Fruit fly (Drosophila melanogaster) whole organism, embryonic: Measurements from ENCODE around the gene Gr39a.

Experiments used
- Bdp1 ChIP-seq: fragments of 200-800 bp; sonication (Bioruptor generic); optimal IDR thresholded peaks from 3 replicates; lab custom pipeline; 2016; ENCODE audit warnings: missing biosample characterization, missing genetic modification characterization
- CG10267 ChIP-seq: fragments of 200-800 bp; sonication (Bioruptor generic); optimal IDR thresholded peaks from 2 replicates; lab custom pipeline; 2018; ENCODE audit warnings: missing biosample characterization, mild to moderate bottlenecking, missing genetic modification characterization, moderate library complexity
- CG10543 ChIP-seq: fragments of 200-800 bp; sonication (Bioruptor generic); optimal IDR thresholded peaks from 3 replicates; lab custom pipeline; 2017; ENCODE audit warnings: missing biosample characterization, mild to moderate bottlenecking, missing genetic modification characterization, moderate library complexity
- CG11504 ChIP-seq: fragments of 200-800 bp; sonication (Bioruptor generic); optimal IDR thresholded peaks from 3 replicates; lab custom pipeline; 2019; ENCODE audit warnings: missing biosample characterization, mild to moderate bottlenecking, missing genetic modification characterization, moderate library complexity
- CG11695 ChIP-seq: fragments of 200-800 bp; sonication (Bioruptor generic); IDR thresholded peaks from 3 replicates; pipeline ENCODE4 v1.3.6; 2022; ENCODE audit warnings: missing biosample characterization, missing genetic modification characterization
- CG12744 ChIP-seq: fragments of 200-800 bp; sonication (Bioruptor generic); optimal IDR thresholded peaks from 2 replicates; lab custom pipeline; 2016; ENCODE audit warnings: missing biosample characterization, missing genetic modification characterization
- CG13287 ChIP-seq: fragments of 200-800 bp; sonication (Bioruptor generic); IDR thresholded peaks from 2 replicates; pipeline ENCODE4 v1.3.6; 2022; ENCODE audit warnings: missing biosample characterization, missing genetic modification characterization; ENCODE audit not compliant: partially characterized antibody
- CG13894 ChIP-seq: fragments of 200-800 bp; sonication (Bioruptor generic); optimal IDR thresholded peaks from 3 replicates; lab custom pipeline; 2018; ENCODE audit warnings: missing biosample characterization, mild to moderate bottlenecking, missing genetic modification characterization, moderate library complexity
- CG1602 ChIP-seq: fragments of 200-800 bp; sonication (Bioruptor generic); optimal IDR thresholded peaks from 3 replicates; lab custom pipeline; 2016; ENCODE audit warnings: missing biosample characterization, missing genetic modification characterization
- CG1603 ChIP-seq: fragments of 200-800 bp; sonication (Bioruptor generic); optimal IDR thresholded peaks from 2 replicates; lab custom pipeline; 2019; ENCODE audit warnings: missing biosample characterization, mild to moderate bottlenecking, missing genetic modification characterization, moderate library complexity
- CG17829 ChIP-seq: fragments of 200-800 bp; optimal IDR thresholded peaks from 2 replicates; lab custom pipeline; 2019; ENCODE audit warnings: missing biosample characterization, mild to moderate bottlenecking, missing genetic modification characterization, moderate library complexity
- CG18011 ChIP-seq: fragments of 200-800 bp; sonication (Bioruptor generic); optimal IDR thresholded peaks from 2 replicates; lab custom pipeline; 2017; ENCODE audit warnings: missing biosample characterization, missing genetic modification characterization, mild to moderate bottlenecking, moderate library complexity, missing genotype
- CG2199 ChIP-seq: fragments of 200-800 bp; sonication (Bioruptor generic); IDR thresholded peaks from 3 replicates; pipeline ENCODE4 v1.3.6; 2022; ENCODE audit warnings: missing biosample characterization, missing genetic modification characterization
- CG33213 ChIP-seq: fragments of 200-800 bp; sonication (Bioruptor generic); optimal IDR thresholded peaks from 3 replicates; lab custom pipeline; 2016; ENCODE audit warnings: missing biosample characterization, missing genetic modification characterization
- CG4328 ChIP-seq: fragments of 200-800 bp; sonication (Bioruptor generic); optimal IDR thresholded peaks from 3 replicates; lab custom pipeline; 2017; ENCODE audit warnings: missing biosample characterization, missing genetic modification reagents, missing genetic modification characterization
- CG5953 ChIP-seq: fragments of 200-800 bp; sonication (Bioruptor generic); IDR thresholded peaks from 2 replicates; pipeline ENCODE4 v1.3.6; 2022; ENCODE audit warnings: missing biosample characterization, missing genetic modification characterization
- CG7556 ChIP-seq: fragments of 200-800 bp; sonication (Bioruptor generic); optimal IDR thresholded peaks from 2 replicates; lab custom pipeline; 2017; ENCODE audit warnings: missing biosample characterization, mild to moderate bottlenecking, missing genetic modification characterization
- CG9727 ChIP-seq: fragments of 200-800 bp; sonication (Bioruptor generic); optimal IDR thresholded peaks from 3 replicates; lab custom pipeline; 2017; ENCODE audit warnings: missing biosample characterization, mild to moderate bottlenecking, missing genetic modification characterization
- CHES-1-like ChIP-seq: fragments of 200-800 bp; sonication (Bioruptor generic); optimal IDR thresholded peaks from 2 replicates; lab custom pipeline; 2016; ENCODE audit warnings: missing biosample characterization, missing genetic modification characterization
- Ets65A ChIP-seq: fragments of 200-800 bp; sonication (Bioruptor generic); peaks from one replicate; lab custom pipeline; 2016; ENCODE audit warnings: missing biosample characterization, missing genetic modification characterization
- HHEX ChIP-seq: fragments of 200-800 bp; sonication (Bioruptor generic); optimal IDR thresholded peaks from 3 replicates; lab custom pipeline; 2017; ENCODE audit warnings: missing biosample characterization, mild to moderate bottlenecking, missing genetic modification characterization, missing genetic modification reagents
- Med ChIP-seq: fragments of 200-800 bp; sonication (Bioruptor generic); peaks from one replicate; lab custom pipeline; 2016; ENCODE audit warnings: missing biosample characterization, missing genetic modification characterization, mild to moderate bottlenecking, inconsistent platforms, moderate library complexity
- Meics ChIP-seq: fragments of 200-800 bp; sonication (Bioruptor generic); optimal IDR thresholded peaks from 2 replicates; lab custom pipeline; 2017; ENCODE audit warnings: missing biosample characterization, mild to moderate bottlenecking, missing genetic modification characterization
- NK7.1 ChIP-seq: fragments of 200-800 bp; sonication (Bioruptor generic); optimal IDR thresholded peaks from 3 replicates; lab custom pipeline; 2016; ENCODE audit warnings: missing biosample characterization, missing genetic modification characterization
- Nf-YA ChIP-seq: fragments of 200-800 bp; sonication (Bioruptor generic); IDR thresholded peaks from 2 replicates; pipeline ENCODE4 v1.3.6; 2022; ENCODE audit warnings: missing biosample characterization, missing genetic modification characterization
- PHDP ChIP-seq: fragments of 200-800 bp; sonication (Bioruptor generic); optimal IDR thresholded peaks from 3 replicates; lab custom pipeline; 2018; ENCODE audit warnings: missing biosample characterization, mild to moderate bottlenecking, missing genetic modification characterization, moderate library complexity
- Rfx ChIP-seq: fragments of 200-800 bp; sonication (Bioruptor generic); IDR thresholded peaks from 2 replicates; pipeline ENCODE4 v1.3.6; 2022; ENCODE audit warnings: missing biosample characterization, missing genetic modification characterization
- Trl ChIP-seq, 3 experiments: fragments of >200 bp in 2 of 3; fragments of 200-800 bp in 1 of 3; sonication (Bioruptor generic) in 1 of 3; optimal IDR thresholded peaks; 2 replicates in 1 of 3; 3 replicates in 2 of 3; lab custom pipeline; 2016 to 2017; ENCODE audit warnings: missing biosample characterization in 1 of 3, missing genetic modification characterization in 1 of 3
- Xrp1 ChIP-seq: fragments of 200-800 bp; sonication (Bioruptor generic); IDR thresholded peaks from 2 replicates; pipeline ENCODE4 v1.3.6; 2022; ENCODE audit warnings: missing biosample characterization, missing genetic modification characterization
- bbx ChIP-seq: fragments of 200-800 bp; sonication (Bioruptor generic); IDR thresholded peaks from 2 replicates; pipeline ENCODE4 v1.3.6; 2022; ENCODE audit warnings: missing biosample characterization, missing genetic modification characterization; ENCODE audit not compliant: partially characterized antibody
- cg ChIP-seq: fragments of 200-800 bp; sonication (Bioruptor generic); optimal IDR thresholded peaks from 3 replicates; lab custom pipeline; 2019; ENCODE audit warnings: missing biosample characterization, mild to moderate bottlenecking, missing genetic modification characterization, moderate library complexity
- crp ChIP-seq, 2 experiments: fragments of 200-800 bp; sonication (Bioruptor generic); optimal IDR thresholded peaks; 2 replicates in 1 of 2; 3 replicates in 1 of 2; lab custom pipeline; 2017; ENCODE audit warnings: missing biosample characterization in 2 of 2, missing genetic modification characterization in 2 of 2, mild to moderate bottlenecking in 1 of 2, moderate library complexity in 1 of 2
- cwo ChIP-seq: fragments of 200-800 bp; sonication (Bioruptor generic); optimal IDR thresholded peaks from 3 replicates; lab custom pipeline; 2017; ENCODE audit warnings: missing biosample characterization, missing genetic modification characterization, mild to moderate bottlenecking, moderate library complexity, missing genetic modification reagents
- fd102C ChIP-seq: fragments of 200-800 bp; sonication (Bioruptor generic); optimal IDR thresholded peaks from 2 replicates; lab custom pipeline; 2018; ENCODE audit warnings: missing biosample characterization, mild to moderate bottlenecking, missing genetic modification characterization, moderate library complexity
- fd64A ChIP-seq: fragments of 200-800 bp; sonication (Bioruptor generic); optimal IDR thresholded peaks from 3 replicates; lab custom pipeline; 2018; ENCODE audit warnings: missing biosample characterization, mild to moderate bottlenecking, missing genetic modification characterization
- grau ChIP-seq: fragments of 200-800 bp; optimal IDR thresholded peaks from 3 replicates; lab custom pipeline; 2019; ENCODE audit warnings: missing biosample characterization, mild to moderate bottlenecking, missing genetic modification characterization, moderate library complexity
- hkb ChIP-seq, 2 experiments: fragments of 200-800 bp in 1 of 2; fragments of >200 bp in 1 of 2; sonication (Bioruptor generic) in 1 of 2; IDR thresholded peaks in 1 of 2; optimal IDR thresholded peaks in 1 of 2; 2 replicates each; pipeline versions ENCODE4 v1.3.6 to Lab custom; 2017 to 2022; ENCODE audit warnings: missing biosample characterization in 1 of 2, missing genetic modification characterization in 1 of 2
- kah ChIP-seq: fragments of 200-800 bp; sonication (Bioruptor generic); optimal IDR thresholded peaks from 2 replicates; lab custom pipeline; 2018; ENCODE audit warnings: missing biosample characterization, mild to moderate bottlenecking, missing genetic modification characterization
- lbe ChIP-seq: fragments of 200-800 bp; sonication (Bioruptor generic); optimal IDR thresholded peaks from 2 replicates; lab custom pipeline; 2016; ENCODE audit warnings: missing biosample characterization, mild to moderate bottlenecking, missing genetic modification characterization
- lov ChIP-seq, 2 experiments: fragments of 200-800 bp in 1 of 2; fragments of >200 bp in 1 of 2; sonication (Bioruptor generic) in 1 of 2; IDR thresholded peaks in 1 of 2; optimal IDR thresholded peaks in 1 of 2; 2 replicates in 1 of 2; 3 replicates in 1 of 2; pipeline versions ENCODE4 v1.3.6 to Lab custom; 2017 to 2022; ENCODE audit warnings: missing biosample characterization in 1 of 2, missing genetic modification characterization in 1 of 2
- odd ChIP-seq: fragments of 200-800 bp; sonication (Bioruptor generic); optimal IDR thresholded peaks from 2 replicates; lab custom pipeline; 2017; ENCODE audit warnings: missing biosample characterization, mild to moderate bottlenecking, missing genetic modification characterization
- sd ChIP-seq: fragments of 200-800 bp; sonication (Bioruptor generic); optimal IDR thresholded peaks from 3 replicates; lab custom pipeline; 2018; ENCODE audit warnings: missing biosample characterization, mild to moderate bottlenecking, missing genetic modification characterization, moderate library complexity
- sens ChIP-seq: fragments of 200-800 bp; sonication (Bioruptor generic); peaks from one replicate; lab custom pipeline; 2016; ENCODE audit warnings: missing biosample characterization, missing genetic modification characterization
- sug ChIP-seq: fragments of 200-800 bp; optimal IDR thresholded peaks from 2 replicates; lab custom pipeline; 2019; ENCODE audit warnings: missing biosample characterization, mild to moderate bottlenecking, missing genetic modification characterization, moderate library complexity
- wek ChIP-seq: fragments of 200-800 bp; sonication (Bioruptor generic); optimal IDR thresholded peaks from 3 replicates; lab custom pipeline; 2018; ENCODE audit warnings: missing biosample characterization, mild to moderate bottlenecking, missing genetic modification characterization, moderate library complexity

Gene Gr39a

DNA sequence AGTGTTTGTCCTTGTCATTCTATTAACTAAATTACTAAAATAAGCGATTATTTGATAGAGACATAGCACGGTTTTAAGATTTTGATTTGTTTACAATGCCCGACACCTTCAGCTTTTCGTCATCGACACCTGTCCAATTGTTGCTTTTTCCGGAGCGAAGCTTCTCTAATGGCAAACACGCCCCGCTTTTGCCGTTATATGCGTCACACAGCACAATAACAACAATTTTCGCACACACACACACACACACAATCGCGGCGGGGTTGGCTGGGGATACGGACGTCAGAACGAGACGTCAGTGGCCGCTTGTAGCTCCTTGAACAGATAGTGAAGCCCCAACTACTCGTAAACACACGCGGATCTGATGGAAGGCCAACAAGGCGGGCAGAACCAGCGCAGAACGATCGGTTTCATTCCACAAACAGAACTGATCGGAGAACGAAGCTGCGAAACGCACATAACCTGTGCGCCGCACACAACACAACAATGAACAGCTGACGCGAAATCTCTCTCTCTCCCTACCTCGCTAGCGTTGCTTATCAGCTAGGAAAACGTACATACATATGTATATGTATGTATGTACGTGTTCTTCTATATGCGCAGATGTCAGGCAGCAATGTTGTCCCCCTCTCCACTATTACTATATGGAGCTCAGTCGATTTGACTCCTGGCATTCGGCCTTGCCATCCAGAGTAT is 18.7 kb downstream of the Gr39a start (continued):
- TF ChIP-seq hkb (optimal IDR thresholded peaks at IDR 0.05; lab: Kevin White, UChicago) (no peak), hkb (GFP tag; IDR thresholded peaks at IDR 0.05; lab: Robert Waterston, UW) (0 out of 2 replicates have a peak, but pooled peaks have one; percentile 8), kah (GFP tag; lab: Kevin White, UChicago) (peak; percentile 40), fd64A (no peak), Xrp1 (GFP tag; lab: Robert Waterston, UW) (0 out of 2 replicates have a peak, but pooled peaks have one; percentile 8), CG2199 (peak; percentile 85), Rfx (GFP tag; lab: Robert Waterston, UW) (peak; percentile 48; the same call in 1 of the 2 replicates), lov (optimal IDR thresholded peaks at IDR 0.05; lab: Kevin White, UChicago) (no peak), lov (GFP tag; IDR thresholded peaks at IDR 0.05; lab: Robert Waterston, UW) (peak; percentile 64; the same call in 2 of the 3 replicates), sug (tag; lab: Kevin White, UChicago) (peak; percentile 86), CG9727 (GFP tag; lab: Kevin White, UChicago) (peak; percentile 12), Med (peak; percentile 89), PHDP (tag; lab: Kevin White, UChicago) (peak; percentile 4), Meics (GFP tag; lab: Kevin White, UChicago) (peak; percentile 30), Trl (optimal IDR thresholded peaks at IDR 0.05; lab: Kevin White, UChicago) (peak; percentile 38 to 63), Trl (GFP tag; optimal IDR thresholded peaks at IDR 0.05; lab: Kevin White, UChicago) (no peak), CG13287 (GFP tag; lab: Robert Waterston, UW) (peak; percentile 57; the same call in 1 of the 2 replicates), CG5953 (0 out of 2 replicates have a peak, but pooled peaks have one; percentile 32), cwo (GFP tag; lab: Kevin White, UChicago) (peak; percentile 69), HHEX (GFP tag; lab: Kevin White, UChicago) (peak; percentile 38), CG13894 (tag; lab: Kevin White, UChicago) (peak; percentile 60), lbe (GFP tag; lab: Kevin White, UChicago) (no peak), sd (tag; lab: Kevin White, UChicago) (peak; percentile 34), crp (GFP tag; optimal IDR thresholded peaks at IDR 0.05; lab: Kevin White, UChicago) (peak; percentile 22 to 82), Bdp1 (GFP tag; lab: Kevin White, UChicago) (no peak), CHES-1-like (peak; percentile 44), odd (GFP tag; lab: Kevin White, UChicago) (no peak)

DNA sequence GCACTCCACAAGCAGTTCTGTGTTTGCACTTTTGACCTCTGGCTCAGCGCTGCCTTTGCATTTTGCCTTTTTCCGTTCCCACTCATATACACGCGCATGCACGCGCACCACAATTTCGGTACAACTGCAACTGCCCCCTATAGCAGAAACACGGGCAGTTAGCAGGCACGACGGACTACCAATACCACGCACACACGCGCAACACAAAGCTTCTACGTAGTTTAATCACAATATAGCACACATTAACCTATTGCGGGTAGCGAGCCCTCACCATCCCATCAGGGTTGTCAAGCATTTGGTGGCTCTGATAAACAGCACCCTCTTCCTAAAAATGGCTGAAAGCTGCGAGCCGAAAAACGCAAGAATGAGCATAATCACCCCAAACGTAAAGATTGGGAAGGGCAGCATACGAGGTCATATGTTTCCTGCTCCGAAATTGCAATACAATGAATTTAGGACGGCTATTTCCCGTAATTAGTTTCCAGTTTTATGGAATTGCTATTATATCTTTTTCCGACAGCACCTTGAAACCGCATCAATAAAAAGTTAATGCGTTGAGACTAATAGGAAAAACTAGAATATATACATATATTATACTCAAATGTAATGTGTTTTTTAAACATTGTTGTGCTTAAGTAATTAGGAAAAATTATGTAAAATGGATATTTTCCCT is 19.4 kb downstream of the Gr39a start, which contains the start of gene Mondo:
TSS of gene Mondo (minus strand) at position 297 of the 673 bp plus-strand sequence.
- peak; percentile 63 for TF ChIP-seq CG11504 (tag; lab: Kevin White, UChicago)
- no peak for TF ChIP-seq fd102C
- TF ChIP-seq NK7.1 (GFP tag; lab: Kevin White, UChicago), result no peak
- TF ChIP-seq CG4328, result peak; percentile 9
- peak; percentile 44 for TF ChIP-seq bbx (GFP tag; lab: Robert Waterston, UW)
- TF ChIP-seq CG1603 (tag; lab: Kevin White, UChicago), result peak; percentile 71
- peak; percentile 43 for TF ChIP-seq Xrp1 (GFP tag; lab: Robert Waterston, UW)
- TF ChIP-seq CG1602 (GFP tag; lab: Kevin White, UChicago), result no peak
- no peak for TF ChIP-seq CG18011
- peak; percentile 72 for TF ChIP-seq sens
- TF ChIP-seq CG7556 (GFP tag; lab: Kevin White, UChicago), result no peak
- TF ChIP-seq Ets65A (GFP tag; lab: Kevin White, UChicago), result peak; percentile 95
- TF ChIP-seq CG10543 (GFP tag; lab: Kevin White, UChicago), result peak; percentile 11
- no peak for TF ChIP-seq CG11695 (GFP tag; lab: Robert Waterston, UW)
- no peak for TF ChIP-seq CG12744 (GFP tag; lab: Kevin White, UChicago)
- 0 out of 2 replicates have a peak, but pooled peaks have one; percentile 42 for TF ChIP-seq Nf-YA (GFP tag; lab: Robert Waterston, UW)
- peak; percentile 6 for TF ChIP-seq CG17829
- peak; percentile 100 for TF ChIP-seq wek (GFP tag; lab: Kevin White, UChicago)
- peak; percentile 32 for TF ChIP-seq grau
- TF ChIP-seq CG10267 (tag; lab: Kevin White, UChicago), result no peak
- TF ChIP-seq cg (GFP tag; lab: Kevin White, UChicago), result peak; percentile 77
- TF ChIP-seq CG33213 (GFP tag; lab: Kevin White, UChicago), result peak; percentile 23
